Worm (Caenorhabditis elegans): ENCODE data around the gene ess-2.

Gene ess-2

ce11 chrIII:8473292-8473691 is 16.9 kb downstream of the ess-2 start (continued):
- no peak for TF ChIP-seq nhr-48 (tag; optimal IDR thresholded peaks at IDR 0.05)

ce11 chrIII:8467520-8467919 is 22.6 kb downstream of the ess-2 start:
- peak; percentile 90 for TF ChIP-seq aha-1 (tag)
- no peak for TF ChIP-seq nhr-77 (tag; optimal IDR thresholded peaks at IDR 0.05)
- peak in 1 of 2 experiments; percentile 81 for TF ChIP-seq unc-62 (GFP tag; optimal IDR thresholded peaks at IDR 0.05 in 1 of 2)
- TF ChIP-seq unc-62 (tag; optimal IDR thresholded peaks at IDR 0.05): no peak

ce11 chrIII:8466735-8467134 is 23.4 kb downstream of the ess-2 start, which contains the start of gene mig-39:
TSS of gene mig-39 (plus strand) at chrIII:8467035.
- TF ChIP-seq ZK546.5 (tag; optimal IDR thresholded peaks at IDR 0.05) (no peak), spr-3 (GFP tag; optimal IDR thresholded peaks at IDR 0.05) (no peak), attf-4 (tag; optimal IDR thresholded peaks at IDR 0.05) (no peak), Y75B8A.6 (GFP tag; IDR thresholded peaks at IDR 0.05) (no peak), nhr-237 (tag; optimal IDR thresholded peaks at IDR 0.05) (no peak), mdl-1 (tag; optimal IDR thresholded peaks at IDR 0.05) (no peak), mep-1 (tag; optimal IDR thresholded peaks at IDR 0.05) (no peak), ztf-11 (tag; optimal IDR thresholded peaks at IDR 0.05) (no peak), lin-39 (tag; optimal IDR thresholded peaks at IDR 0.05) (no peak), vab-7 (GFP tag; IDR thresholded peaks at IDR 0.05) (no peak), hmg-1.1 (GFP tag; IDR thresholded peaks at IDR 0.05) (no peak), nhr-25 (tag; optimal IDR thresholded peaks at IDR 0.05; ENCODE audit: borderline replicate concordance, insufficient read depth) (no peak)

ce11 chrIII:8461410-8461809 is 28.7 kb downstream of the ess-2 start:
- peak in 1 of 2 experiments; percentile 77 for TF ChIP-seq lsy-2 (tag; optimal IDR thresholded peaks at IDR 0.05)
- TF ChIP-seq nhr-237 (tag; optimal IDR thresholded peaks at IDR 0.05): no peak

- no peak for TF ChIP-seq hif-1 (tag; optimal IDR thresholded peaks at IDR 0.05)
- no peak for TF ChIP-seq nhr-41 (GFP tag; IDR thresholded peaks at IDR 0.05)
- no peak for TF ChIP-seq F37D6.2 (tag; optimal IDR thresholded peaks at IDR 0.05)
- peak; percentile 69 for TF ChIP-seq aha-1 (tag)
Measured at ce11 chrIII:8457605-8458004, 32.5 kb downstream of the ess-2 start.

ce11 chrIII:8451181-8451580 is 39.0 kb downstream of the ess-2 start:
- no peak for TF ChIP-seq arid-1 (GFP tag; conservative IDR thresholded peaks at IDR 0.05)
- TF ChIP-seq zfp-2 (tag; optimal IDR thresholded peaks at IDR 0.05): no peak
- no peak for TF ChIP-seq mep-1 (tag; optimal IDR thresholded peaks at IDR 0.05)
- no peak for TF ChIP-seq hlh-11 (tag; optimal IDR thresholded peaks at IDR 0.05)
- TF ChIP-seq nhr-6 (tag; optimal IDR thresholded peaks at IDR 0.05): no peak
- TF ChIP-seq Y105C5A.15 (GFP tag; IDR thresholded peaks at IDR 0.05): no peak

ce11 chrIII:8450494-8450893 is 39.7 kb downstream of the ess-2 start:
- TF ChIP-seq lin-38 (GFP tag; IDR thresholded peaks at IDR 0.05) (peak; percentile 42; the same call in 1 of the 2 replicates), daf-8 (GFP tag; IDR thresholded peaks at IDR 0.05) (no peak), ZK546.5 (tag; optimal IDR thresholded peaks at IDR 0.05) (no peak), hlh-30 (tag; optimal IDR thresholded peaks at IDR 0.05; ENCODE audit: insufficient read depth) (peak; percentile 20), duxl-1 (tag; optimal IDR thresholded peaks at IDR 0.05; ENCODE audit: poor library complexity) (peak; percentile 27), daf-16 (GFP tag; optimal IDR thresholded peaks at IDR 0.05) (no peak), daf-16 (tag; optimal IDR thresholded peaks at IDR 0.05) (peak; percentile 54)
